Worm (Caenorhabditis elegans) whole organism, young adult: ENCODE data around the gene ant-1.3.
A peak's percentile ranks its signal among the peaks of the same experiment; 100 is the strongest.

Experiments used
- B0019.2 ChIP-seq: fragments of 200-800 bp; sonication (Bioruptor generic); conservative IDR thresholded peaks from 2 replicates; pipeline ENCODE4 v1.3.6; 2022; ENCODE audit warnings: missing genetic modification reagents, missing genetic modification characterization, missing compliant biosample characterization
- C06A6.2 ChIP-seq: fragments of 200-800 bp; sonication (Bioruptor generic); conservative IDR thresholded peaks from 2 replicates; pipeline ENCODE4 v1.3.6; 2022; ENCODE audit warnings: missing genetic modification characterization, missing compliant biosample characterization
- C17E4.6 ChIP-seq: fragments of 200-800 bp; sonication (Bioruptor generic); IDR thresholded peaks from 2 replicates; pipeline ENCODE4 v1.3.6; 2022; ENCODE audit warnings: missing genetic modification reagents, missing genetic modification characterization, missing compliant biosample characterization
- F23B12.7 ChIP-seq: sonication (generic microtip); optimal IDR thresholded peaks from 2 replicates; lab custom pipeline; 2017; ENCODE audit warnings: missing genetic modification characterization, mild to moderate bottlenecking, missing compliant biosample characterization, antibody characterized with exemption, moderate library complexity; ENCODE audit not compliant: insufficient read depth
- F33H1.4 ChIP-seq: fragments of 200-800 bp; sonication (Bioruptor generic); IDR thresholded peaks from 2 replicates; pipeline ENCODE4 v1.3.6; 2022; ENCODE audit warnings: missing genetic modification reagents, missing genetic modification characterization, missing compliant biosample characterization
- F37B4.10 ChIP-seq: fragments of 200-800 bp; sonication (Bioruptor generic); IDR thresholded peaks from 2 replicates; pipeline ENCODE4 v1.3.6; 2022; ENCODE audit warnings: missing genetic modification characterization, missing compliant biosample characterization
- K12H6.12 ChIP-seq: fragments of 200-800 bp; sonication (Bioruptor generic); optimal IDR thresholded peaks from 2 replicates; lab custom pipeline; 2018; ENCODE audit warnings: mild to moderate bottlenecking, missing genetic modification characterization, missing compliant biosample characterization
- T07F8.4 ChIP-seq: sonication (generic microtip); optimal IDR thresholded peaks from 2 replicates; lab custom pipeline; 2016; ENCODE audit warnings: mild to moderate bottlenecking, missing genetic modification characterization, moderate library complexity, missing compliant biosample characterization
- ZK185.1 ChIP-seq: sonication (generic microtip); optimal IDR thresholded peaks from 2 replicates; lab custom pipeline; 2016; ENCODE audit warnings: mild to moderate bottlenecking, missing genetic modification characterization, missing compliant biosample characterization; ENCODE audit not compliant: poor library complexity, severe bottlenecking
- attf-5 ChIP-seq: fragments of 200-800 bp; sonication (Bioruptor generic); optimal IDR thresholded peaks from 2 replicates; lab custom pipeline; 2018; ENCODE audit warnings: mild to moderate bottlenecking, missing genetic modification characterization, missing compliant biosample characterization
- cebp-1 ChIP-seq, 2 experiments: fragments of 200-800 bp in 1 of 2; sonication (Bioruptor generic) in 1 of 2; sonication (generic microtip) in 1 of 2; IDR thresholded peaks in 1 of 2; optimal IDR thresholded peaks in 1 of 2; 2 replicates each; pipeline versions ENCODE4 v1.3.6 to Lab custom; 2017 to 2022; ENCODE audit warnings: missing compliant biosample characterization in 2 of 2, missing genetic modification characterization in 2 of 2, mild to moderate bottlenecking in 1 of 2, missing genetic modification reagents in 1 of 2, moderate library complexity in 1 of 2
- egl-44 ChIP-seq: fragments of 200-800 bp; sonication (Bioruptor generic); IDR thresholded peaks from 2 replicates; pipeline ENCODE4 v1.3.6; 2022; ENCODE audit warnings: missing genetic modification reagents, missing genetic modification characterization, missing compliant biosample characterization
- ets-4 ChIP-seq: fragments of 200-800 bp; sonication (Bioruptor generic); optimal IDR thresholded peaks from 2 replicates; lab custom pipeline; 2018; ENCODE audit warnings: mild to moderate bottlenecking, missing genetic modification characterization, missing compliant biosample characterization
- fkh-3 ChIP-seq: sonication (generic microtip); optimal IDR thresholded peaks from 2 replicates; lab custom pipeline; 2016; ENCODE audit warnings: mild to moderate bottlenecking, missing genetic modification characterization, missing compliant biosample characterization
- hsf-1 ChIP-seq: fragments of 200-800 bp; sonication (Bioruptor generic); IDR thresholded peaks from 2 replicates; pipeline ENCODE4 v1.3.6; 2022; ENCODE audit warnings: missing genetic modification reagents, missing genetic modification characterization, missing compliant biosample characterization
- let-526 ChIP-seq: fragments of 200-800 bp; sonication (Bioruptor generic); IDR thresholded peaks from 2 replicates; pipeline ENCODE4 v1.3.6; 2022; ENCODE audit warnings: missing genetic modification reagents, missing genetic modification characterization, missing compliant biosample characterization
- let-607 ChIP-seq, 2 experiments: fragments of 200-800 bp in 1 of 2; sonication (Bioruptor generic) in 1 of 2; sonication (generic microtip) in 1 of 2; optimal IDR thresholded peaks; 2 replicates each; lab custom pipeline; 2016 to 2018; ENCODE audit warnings: mild to moderate bottlenecking in 2 of 2, missing compliant biosample characterization in 2 of 2, missing genetic modification characterization in 2 of 2, moderate library complexity in 2 of 2, missing genotype in 1 of 2
- lin-40 ChIP-seq: sonication (generic microtip); optimal IDR thresholded peaks from 2 replicates; lab custom pipeline; 2016; ENCODE audit warnings: missing genetic modification characterization, mild to moderate bottlenecking, missing compliant biosample characterization, missing genotype, missing genetic modification reagents
- lin-54 ChIP-seq: fragments of 200-800 bp; sonication (Bioruptor generic); optimal IDR thresholded peaks from 2 replicates; lab custom pipeline; 2018; ENCODE audit warnings: mild to moderate bottlenecking, missing genetic modification characterization, missing compliant biosample characterization
- mcd-1 ChIP-seq: fragments of 200-800 bp; sonication (Bioruptor generic); IDR thresholded peaks from 2 replicates; pipeline ENCODE4 v1.3.6; 2022; ENCODE audit warnings: missing genetic modification reagents, missing genetic modification characterization, missing compliant biosample characterization
- mxl-1 ChIP-seq: sonication (generic microtip); optimal IDR thresholded peaks from 2 replicates; lab custom pipeline; 2016; ENCODE audit warnings: missing genetic modification characterization, missing compliant biosample characterization
- nfya-1 ChIP-seq: sonication (generic microtip); optimal IDR thresholded peaks from 2 replicates; lab custom pipeline; 2017; ENCODE audit warnings: antibody characterized with exemption, missing compliant biosample characterization, missing genetic modification characterization, borderline replicate concordance; ENCODE audit not compliant: insufficient read depth
- nfyb-1 ChIP-seq: fragments of 200-800 bp; sonication (Bioruptor generic); IDR thresholded peaks from 2 replicates; pipeline ENCODE4 v1.3.6; 2022; ENCODE audit warnings: missing genetic modification reagents, missing genetic modification characterization, missing compliant biosample characterization
- nhr-80 ChIP-seq: sonication (generic microtip); optimal IDR thresholded peaks from 2 replicates; lab custom pipeline; 2016; ENCODE audit warnings: missing genetic modification characterization, missing compliant biosample characterization
- pbrm-1 ChIP-seq: fragments of 200-800 bp; sonication (Bioruptor generic); IDR thresholded peaks from 2 replicates; pipeline ENCODE4 v1.3.6; 2022; ENCODE audit warnings: missing genetic modification reagents, missing genetic modification characterization, missing compliant biosample characterization
- pha-4 ChIP-seq: fragments of 150-350 bp; sonication (generic microtip); optimal IDR thresholded peaks from 2 replicates; lab custom pipeline; 2014; ENCODE audit warnings: missing biosample characterization, missing genetic modification reagents, missing genetic modification characterization
- snpc-4 ChIP-seq, 5 experiments: fragments of 150-350 bp in 1 of 5; sonication (generic microtip) in 4 of 5; optimal IDR thresholded peaks; 2 replicates each; lab custom pipeline; 2014 to 2018; ENCODE audit warnings: missing genetic modification characterization in 5 of 5, missing biosample characterization in 3 of 5, antibody characterized with exemption in 2 of 5, mild to moderate bottlenecking in 2 of 5, missing compliant biosample characterization in 2 of 5, missing genotype in 2 of 5, moderate library complexity in 2 of 5, missing genetic modification reagents in 1 of 5
- somi-1 ChIP-seq: fragments of 200-800 bp; sonication (Bioruptor generic); optimal IDR thresholded peaks from 2 replicates; lab custom pipeline; 2018; ENCODE audit warnings: mild to moderate bottlenecking, missing genetic modification characterization, missing compliant biosample characterization
- xnd-1 ChIP-seq: sonication (generic microtip); optimal IDR thresholded peaks from 2 replicates; lab custom pipeline; 2016; ENCODE audit warnings: missing genotype, missing genetic modification reagents, missing genetic modification characterization, missing compliant biosample characterization
- zfh-2 ChIP-seq: fragments of 200-800 bp; sonication (Bioruptor generic); conservative IDR thresholded peaks from 2 replicates; pipeline ENCODE4 v1.3.6; 2022; ENCODE audit warnings: missing genetic modification reagents, missing genetic modification characterization, missing compliant biosample characterization
- ztf-22 ChIP-seq: fragments of 200-800 bp; sonication (Bioruptor generic); optimal IDR thresholded peaks from 2 replicates; lab custom pipeline; 2018; ENCODE audit warnings: mild to moderate bottlenecking, missing genetic modification characterization, moderate library complexity, missing compliant biosample characterization

Gene ant-1.3

DNA sequence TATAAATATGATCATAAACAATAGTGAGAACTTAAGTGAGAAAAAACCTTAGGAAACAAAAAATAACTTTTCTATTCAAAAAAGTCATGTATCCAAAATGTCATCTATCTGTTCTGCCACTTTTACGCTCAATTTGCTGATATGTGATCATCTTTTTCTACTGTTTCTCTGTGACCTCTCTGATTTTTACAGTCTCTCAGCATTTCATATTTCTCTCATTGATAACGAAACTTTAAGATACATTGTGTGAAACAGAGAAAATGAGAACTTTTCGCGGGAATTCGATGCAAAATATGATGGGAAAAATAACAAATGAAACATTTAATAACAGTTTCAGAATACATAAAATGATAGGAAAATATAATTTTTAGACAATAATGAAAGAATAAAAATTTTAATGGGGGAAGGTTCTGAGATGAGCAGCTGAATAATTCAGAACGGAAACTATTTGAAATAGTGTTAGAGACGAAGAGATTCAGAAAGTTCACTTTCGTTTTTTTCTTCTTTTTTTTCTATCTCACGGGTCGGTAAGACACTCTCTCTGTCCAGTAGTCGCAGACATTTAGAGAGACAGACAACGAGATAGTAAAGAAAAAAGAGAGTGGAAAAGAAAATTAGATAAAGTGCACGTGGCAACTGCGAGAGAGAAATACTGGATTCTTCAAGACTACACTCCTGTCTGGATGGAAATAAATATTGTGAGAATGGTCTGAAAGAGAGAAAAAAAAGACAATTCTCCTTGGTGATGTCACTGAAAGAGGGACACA lies 31.7 kb downstream of the ant-1.3 start (continued):
- TF ChIP-seq fkh-3 (tag; lab: Kevin White, UChicago) (no peak), F23B12.7 (tag; lab: Kevin White, UChicago) (no peak), somi-1 (GFP tag; lab: Kevin White, UChicago) (peak; percentile 83), nfya-1 (no peak), F33H1.4 (GFP tag; lab: Robert Waterston, UW) (no peak), K12H6.12 (tag; lab: Kevin White, UChicago) (peak; percentile 29), B0019.2 (GFP tag; lab: Robert Waterston, UW) (no peak), C17E4.6 (GFP tag; lab: Robert Waterston, UW) (no peak), lin-40 (tag; lab: Kevin White, UChicago) (peak; percentile 80), mxl-1 (tag; lab: Kevin White, UChicago) (no peak), ets-4 (no peak), pbrm-1 (GFP tag; lab: Robert Waterston, UW) (no peak), lin-54 (GFP tag; lab: Kevin White, UChicago) (peak; percentile 15), snpc-4 (GFP tag; optimal IDR thresholded peaks at IDR 0.05; lab: Kevin White, UChicago) (no peak), snpc-4 (tag; optimal IDR thresholded peaks at IDR 0.05; lab: Kevin White, UChicago) (peak in 1 of 4 experiments; percentile 6), attf-5 (peak; percentile 68), egl-44 (0 out of 2 replicates have a peak, but pooled peaks have one; percentile 35), T07F8.4 (no peak), zfh-2 (GFP tag; lab: Robert Waterston, UW) (no peak), C06A6.2 (GFP tag; lab: Robert Waterston, UW) (peak; percentile 62), hsf-1 (GFP tag; lab: Robert Waterston, UW) (no peak), F37B4.10 (GFP tag; lab: Robert Waterston, UW) (no peak), let-607 (tag; optimal IDR thresholded peaks at IDR 0.05; lab: Kevin White, UChicago) (peak in 1 of 2 experiments; percentile 69)

DNA sequence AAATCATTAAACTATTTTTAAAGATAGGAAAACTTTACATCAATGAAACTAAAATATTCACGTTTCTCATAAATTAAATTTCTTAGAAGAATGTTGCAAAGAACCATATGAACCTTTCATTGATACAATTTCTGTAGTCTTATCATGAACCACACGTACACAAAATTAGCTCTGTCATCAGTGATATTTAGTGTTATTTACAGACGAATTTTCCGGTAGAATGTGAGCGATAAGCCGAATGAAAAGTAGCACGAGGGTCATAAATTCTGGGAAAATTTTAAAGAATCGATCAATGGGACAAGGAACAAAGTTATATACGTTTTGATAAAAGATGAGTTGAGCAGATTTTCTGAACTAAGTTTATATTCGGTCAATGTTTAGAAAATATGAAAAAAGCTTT lies 32.6 kb downstream of the ant-1.3 start:
- TF ChIP-seq mcd-1 (GFP tag; lab: Robert Waterston, UW) = no peak
- 0 out of 2 replicates have a peak, but pooled peaks have one; percentile 25 for TF ChIP-seq nfyb-1 (GFP tag; lab: Robert Waterston, UW)
- no peak for TF ChIP-seq cebp-1 (GFP tag; IDR thresholded peaks at IDR 0.05; lab: Robert Waterston, UW)
- TF ChIP-seq cebp-1 (tag; optimal IDR thresholded peaks at IDR 0.05; lab: Kevin White, UChicago) = peak; percentile 9
- peak; percentile 56 for TF ChIP-seq nhr-80

- no peak for TF ChIP-seq let-526 (GFP tag; lab: Robert Waterston, UW)
- no peak for TF ChIP-seq xnd-1 (tag; lab: Kevin White, UChicago)
- no peak for TF ChIP-seq pha-4
- no peak for TF ChIP-seq ZK185.1
Measured at ce11 chrIV:9675572-9675971, 33.5 kb downstream of the ant-1.3 start, which contains the start of gene nhr-34. TSS of gene nhr-34 (minus strand) at chrIV:9675672.

DNA sequence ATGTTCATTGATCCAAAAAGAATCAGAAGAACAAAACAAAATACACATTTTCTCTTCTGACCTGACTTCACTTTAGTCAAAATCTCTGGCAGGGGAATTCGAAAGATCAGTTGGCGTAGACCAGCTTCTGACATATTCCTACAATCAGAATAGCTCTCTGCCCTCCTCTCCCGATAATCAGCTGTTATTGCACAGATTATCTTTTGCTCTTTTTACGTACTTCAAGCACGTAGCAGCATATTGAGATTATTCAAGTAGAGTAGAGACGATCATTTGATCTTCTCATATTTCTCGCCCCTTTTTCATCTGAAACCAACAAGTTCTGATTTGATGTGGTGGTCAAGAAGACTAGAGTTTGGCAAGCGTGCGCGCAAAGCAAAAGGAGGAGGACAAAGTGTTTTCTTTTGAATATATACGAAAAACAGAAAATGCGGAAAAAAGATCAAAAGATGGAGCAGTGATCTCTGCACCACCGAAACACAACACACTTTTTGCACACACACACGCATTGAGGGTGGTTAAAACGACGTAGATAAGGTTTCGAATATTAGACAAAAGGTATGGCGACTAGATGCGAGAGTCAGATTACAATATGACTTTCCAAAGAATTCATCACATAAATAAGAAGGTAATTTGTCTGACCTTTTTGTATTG lies 35.3 kb downstream of the ant-1.3 start:
- TF ChIP-seq ztf-22 (GFP tag; lab: Kevin White, UChicago) = no peak
- TF ChIP-seq nhr-80 = peak; percentile 29
- no peak for TF ChIP-seq C17E4.6 (GFP tag; lab: Robert Waterston, UW)
- 0 out of 2 replicates have a peak, but pooled peaks have one; percentile 8 for TF ChIP-seq nfyb-1 (GFP tag; lab: Robert Waterston, UW)
